Worm (Caenorhabditis elegans) whole organism, L4 larva: ENCODE measurements around the gene sqv-6.

ENCODE experiments used
- F49E8.2 ChIP-seq: sonication (generic microtip); optimal IDR thresholded peaks from 2 replicates; lab custom pipeline; 2016; ENCODE audit warnings: missing compliant biosample characterization, mild to moderate bottlenecking, missing genetic modification characterization, borderline replicate concordance
- Y48G9A.11 ChIP-seq: fragments of 200-800 bp; sonication (Bioruptor generic); IDR thresholded peaks from 2 replicates; pipeline ENCODE4 v1.3.6; 2022; ENCODE audit warnings: missing genetic modification reagents, missing genetic modification characterization, missing compliant biosample characterization
- ceh-28 ChIP-seq: fragments of 150-350 bp; optimal IDR thresholded peaks from 2 replicates; lab custom pipeline; 2014; ENCODE audit warnings: missing biosample characterization, missing genetic modification reagents, missing genetic modification characterization
- hmg-1.1 ChIP-seq: fragments of 200-800 bp; sonication (Bioruptor generic); IDR thresholded peaks from 2 replicates; pipeline ENCODE4 v1.3.6; 2022; ENCODE audit warnings: missing genetic modification reagents, missing genetic modification characterization, missing compliant biosample characterization
- lin-13 ChIP-seq: fragments of 150-350 bp; optimal IDR thresholded peaks from 2 replicates; lab custom pipeline; 2014; ENCODE audit warnings: missing biosample characterization, missing genetic modification reagents, missing genetic modification characterization
- nhr-102 ChIP-seq: sonication (generic microtip); optimal IDR thresholded peaks from 2 replicates; lab custom pipeline; 2016; ENCODE audit warnings: mild to moderate bottlenecking, missing genetic modification characterization, moderate library complexity, missing compliant biosample characterization
- nhr-28 ChIP-seq: fragments of 150-350 bp; optimal IDR thresholded peaks from 2 replicates; lab custom pipeline; 2014; ENCODE audit warnings: missing biosample characterization, missing genetic modification characterization
- nhr-6 ChIP-seq: fragments of 150-350 bp; optimal IDR thresholded peaks from 2 replicates; lab custom pipeline; 2014; ENCODE audit warnings: missing biosample characterization, missing genetic modification characterization
- pha-4 ChIP-seq, 2 experiments: fragments of 150-350 bp in 1 of 2; fragments of 200-800 bp in 1 of 2; sonication (Bioruptor generic) in 1 of 2; IDR thresholded peaks in 1 of 2; optimal IDR thresholded peaks in 1 of 2; 2 replicates each; pipeline versions ENCODE4 v1.3.6 to Lab custom; 2014 to 2022; ENCODE audit warnings: missing genetic modification characterization in 2 of 2, missing genetic modification reagents in 2 of 2, missing biosample characterization in 1 of 2, missing compliant biosample characterization in 1 of 2
- snpc-4 ChIP-seq: fragments of 150-350 bp; optimal IDR thresholded peaks from 2 replicates; lab custom pipeline; 2014; ENCODE audit warnings: missing biosample characterization, missing genetic modification characterization
- unc-130 ChIP-seq: sonication (generic microtip); optimal IDR thresholded peaks from 2 replicates; lab custom pipeline; 2016; ENCODE audit warnings: missing genetic modification reagents, missing genetic modification characterization, missing compliant biosample characterization
- unc-62 ChIP-seq, 3 experiments: fragments of 150-350 bp in 1 of 3; sonication (generic microtip); optimal IDR thresholded peaks in 2 of 3; peaks in 1 of 3; 1 replicate in 1 of 3; 2 replicates in 2 of 3; lab custom pipeline; 2014 to 2017; ENCODE audit warnings: missing biosample characterization in 3 of 3, missing genetic modification characterization in 3 of 3, missing genetic modification reagents in 3 of 3, missing genotype in 1 of 3

ce11 chrV:995635-996034, 31.0 kb upstream of the sqv-6 start:
- TF ChIP-seq unc-62 (GFP tag; optimal IDR thresholded peaks at IDR 0.05 in 1 of 2; lab: Kevin White, UChicago) (no peak), unc-62 (tag; optimal IDR thresholded peaks at IDR 0.05; lab: Kevin White, UChicago) (no peak), pha-4 (GFP tag; IDR thresholded peaks at IDR 0.05; lab: Robert Waterston, UW) (no peak), pha-4 (tag; optimal IDR thresholded peaks at IDR 0.05; lab: Kevin White, UChicago) (no peak), unc-130 (GFP tag; lab: Kevin White, UChicago) (no peak), nhr-6 (no peak), nhr-102 (tag; lab: Kevin White, UChicago) (no peak), nhr-28 (tag; lab: Kevin White, UChicago) (no peak), ceh-28 (peak; percentile 53), F49E8.2 (tag; lab: Kevin White, UChicago) (no peak), lin-13 (GFP tag; lab: Kevin White, UChicago) (no peak), Y48G9A.11 (no peak), snpc-4 (tag; lab: Kevin White, UChicago) (no peak), hmg-1.1 (GFP tag; lab: Robert Waterston, UW) (no peak)
